Worm (Caenorhabditis elegans): ENCODE measurements around the gene fbxb-51.

The fbxb-51 gene

DNA sequence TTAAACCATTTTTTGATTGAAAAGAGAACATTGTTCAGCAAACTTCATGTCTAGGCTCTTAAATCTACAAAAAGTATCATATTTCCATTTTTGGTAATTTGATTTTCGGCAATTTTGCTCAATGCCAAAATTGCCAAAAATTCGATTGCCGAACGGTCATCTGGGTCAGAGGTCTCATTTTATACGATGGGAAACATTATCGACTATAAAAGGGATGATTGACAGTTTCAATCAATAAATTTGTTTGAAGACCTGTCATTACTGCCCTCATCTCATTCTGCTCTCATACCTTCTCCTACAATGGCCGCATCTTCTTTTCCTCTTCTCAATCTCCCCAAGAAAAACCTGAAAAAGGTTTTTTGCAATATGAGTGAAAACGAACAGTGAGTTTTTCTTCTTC, 11.4 kb downstream of the fbxb-51 start, which contains the start of gene K05F6.14:
K05F6.14 (plus strand) TSS at position 301 of the 400 bp plus-strand sequence.
- no peak for TF ChIP-seq snpc-4 (tag; optimal IDR thresholded peaks at IDR 0.05)
- no peak for TF ChIP-seq sma-9 (GFP tag; optimal IDR thresholded peaks at IDR 0.05)
- TF ChIP-seq sma-9 (tag; optimal IDR thresholded peaks at IDR 0.05): no peak
- TF ChIP-seq unc-55 (GFP tag; optimal IDR thresholded peaks at IDR 0.05): no peak
- TF ChIP-seq unc-39 (tag; optimal IDR thresholded peaks at IDR 0.05): no peak
- no peak for TF ChIP-seq crh-2 (tag; optimal IDR thresholded peaks at IDR 0.05)
- TF ChIP-seq gmeb-1 (tag; optimal IDR thresholded peaks at IDR 0.05): no peak
- no peak for TF ChIP-seq sem-4 (tag; optimal IDR thresholded peaks at IDR 0.05)
- no peak for TF ChIP-seq lin-39 (tag; optimal IDR thresholded peaks at IDR 0.05)
- no peak for TF ChIP-seq nhr-77 (tag; optimal IDR thresholded peaks at IDR 0.05)
- TF ChIP-seq blmp-1 (tag; optimal IDR thresholded peaks at IDR 0.05; ENCODE audit: insufficient read depth): no peak
- TF ChIP-seq ZK546.5 (tag; optimal IDR thresholded peaks at IDR 0.05): no peak
- TF ChIP-seq dmd-4 (tag; optimal IDR thresholded peaks at IDR 0.05): no peak
- no peak for TF ChIP-seq ztf-11 (tag; optimal IDR thresholded peaks at IDR 0.05)
- no peak for TF ChIP-seq Y55F3AM.14 (GFP tag; optimal IDR thresholded peaks at IDR 0.05)

DNA sequence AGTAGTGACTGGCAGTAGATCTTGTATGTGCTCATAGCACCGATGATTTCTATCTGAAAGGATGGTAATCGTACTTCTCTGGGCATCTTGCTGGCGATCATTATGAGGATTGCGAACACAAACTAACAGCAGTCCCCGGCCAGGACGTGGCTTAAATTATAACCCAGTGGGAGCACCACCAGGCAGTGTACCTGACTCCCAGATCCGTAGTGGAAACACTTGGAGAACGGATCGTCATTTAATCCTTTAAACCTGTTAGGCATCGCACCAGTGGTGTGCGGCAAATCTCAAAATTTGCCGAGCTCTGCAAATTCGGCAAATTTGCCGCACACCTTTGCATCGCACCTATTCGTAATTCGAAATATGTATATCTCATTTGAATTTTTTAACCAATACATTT, 17.1 kb downstream of the fbxb-51 start, which contains the start of gene K05F6.8:
K05F6.8 (minus strand) TSS at position 101 of the 400 bp plus-strand sequence.
- no peak for TF ChIP-seq aly-2 (tag; optimal IDR thresholded peaks at IDR 0.05)
- no peak for TF ChIP-seq dmd-4 (tag; optimal IDR thresholded peaks at IDR 0.05)
- no peak for TF ChIP-seq lin-39 (tag; optimal IDR thresholded peaks at IDR 0.05)
- TF ChIP-seq unc-39 (tag; optimal IDR thresholded peaks at IDR 0.05): no peak
- no peak for TF ChIP-seq nhr-237 (tag; optimal IDR thresholded peaks at IDR 0.05)
- no peak for TF ChIP-seq ama-1 (optimal IDR thresholded peaks at IDR 0.05)
- TF ChIP-seq ceh-16 (tag; optimal IDR thresholded peaks at IDR 0.05): no peak
- TF ChIP-seq sma-3 (GFP tag; optimal IDR thresholded peaks at IDR 0.05): no peak
- TF ChIP-seq blmp-1 (tag; optimal IDR thresholded peaks at IDR 0.05; ENCODE audit: insufficient read depth): no peak
- no peak for TF ChIP-seq sma-9 (GFP tag; optimal IDR thresholded peaks at IDR 0.05)
- TF ChIP-seq sma-9 (tag; optimal IDR thresholded peaks at IDR 0.05): no peak
- no peak for TF ChIP-seq mbf-1 (tag; optimal IDR thresholded peaks at IDR 0.05)
- no peak for TF ChIP-seq zag-1 (tag; optimal IDR thresholded peaks at IDR 0.05)
- no peak for TF ChIP-seq nhr-23 (tag; optimal IDR thresholded peaks at IDR 0.05)
- TF ChIP-seq egl-27 (tag; optimal IDR thresholded peaks at IDR 0.05): no peak
- TF ChIP-seq Y55F3AM.14 (GFP tag; optimal IDR thresholded peaks at IDR 0.05): no peak
- TF ChIP-seq elt-3 (tag; optimal IDR thresholded peaks at IDR 0.05): no peak
- TF ChIP-seq nhr-6 (tag; optimal IDR thresholded peaks at IDR 0.05): no peak
- no peak for TF ChIP-seq nhr-77 (tag; optimal IDR thresholded peaks at IDR 0.05)

DNA sequence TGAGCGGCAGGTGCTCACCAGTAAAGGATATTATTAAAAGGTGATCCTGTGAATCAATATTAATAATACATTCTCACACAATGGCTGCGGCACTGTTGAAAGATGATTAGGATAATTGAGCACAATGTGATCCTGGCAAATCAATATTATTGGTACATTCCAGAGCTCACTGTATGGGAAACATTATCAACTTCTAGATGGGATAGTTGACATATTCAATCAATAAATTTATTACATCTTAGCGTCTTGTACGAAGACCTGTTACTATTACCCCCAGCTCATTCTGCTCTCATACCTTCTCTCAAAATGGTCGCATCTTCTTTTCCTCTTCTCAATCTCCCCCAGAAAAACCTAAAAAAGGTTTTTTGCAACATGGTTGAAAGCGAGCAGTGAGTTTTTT, 17.7 kb downstream of the fbxb-51 start, which contains the start of gene fbxb-49:
fbxb-49 (plus strand) TSS at position 301 of the 400 bp plus-strand sequence.
- no peak for TF ChIP-seq lin-13 (GFP tag; optimal IDR thresholded peaks at IDR 0.05)
- TF ChIP-seq aly-2 (tag; optimal IDR thresholded peaks at IDR 0.05): no peak
- no peak for TF ChIP-seq ama-1 (optimal IDR thresholded peaks at IDR 0.05)
- TF ChIP-seq alr-1 (tag; optimal IDR thresholded peaks at IDR 0.05): no peak
- TF ChIP-seq dmd-4 (tag; optimal IDR thresholded peaks at IDR 0.05): no peak
- TF ChIP-seq nhr-237 (tag; optimal IDR thresholded peaks at IDR 0.05): no peak
- no peak for TF ChIP-seq gmeb-1 (tag; optimal IDR thresholded peaks at IDR 0.05)
- TF ChIP-seq ceh-16 (tag; optimal IDR thresholded peaks at IDR 0.05): no peak
- no peak for TF ChIP-seq R02D3.7 (tag; optimal IDR thresholded peaks at IDR 0.05)
- TF ChIP-seq C34F6.9 (tag; optimal IDR thresholded peaks at IDR 0.05): no peak
- TF ChIP-seq lin-11 (tag; optimal IDR thresholded peaks at IDR 0.05): no peak
- TF ChIP-seq nhr-77 (tag; optimal IDR thresholded peaks at IDR 0.05): no peak
- TF ChIP-seq unc-55 (GFP tag; optimal IDR thresholded peaks at IDR 0.05): no peak
- no peak for TF ChIP-seq mdl-1 (tag; optimal IDR thresholded peaks at IDR 0.05)
- TF ChIP-seq F13H6.1 (tag; optimal IDR thresholded peaks at IDR 0.05): no peak
- TF ChIP-seq blmp-1 (tag; optimal IDR thresholded peaks at IDR 0.05; ENCODE audit: insufficient read depth): no peak

ce11 chrII:1571032-1571431, 20.5 kb downstream of the fbxb-51 start, which contains the start of gene fbxb-46:
fbxb-46 (minus strand) TSS chrII:1571132.
- TF ChIP-seq R02D3.7 (tag; optimal IDR thresholded peaks at IDR 0.05) (no peak), lin-39 (tag; optimal IDR thresholded peaks at IDR 0.05) (no peak), Y55F3AM.14 (GFP tag; optimal IDR thresholded peaks at IDR 0.05) (no peak), C34F6.9 (tag; optimal IDR thresholded peaks at IDR 0.05) (no peak), sma-9 (GFP tag; optimal IDR thresholded peaks at IDR 0.05) (no peak), sma-9 (tag; optimal IDR thresholded peaks at IDR 0.05) (no peak), mbf-1 (tag; optimal IDR thresholded peaks at IDR 0.05) (no peak), mdl-1 (tag; optimal IDR thresholded peaks at IDR 0.05) (no peak), ceh-82 (tag; optimal IDR thresholded peaks at IDR 0.05) (no peak), blmp-1 (tag; optimal IDR thresholded peaks at IDR 0.05; ENCODE audit: insufficient read depth) (no peak), dmd-4 (tag; optimal IDR thresholded peaks at IDR 0.05) (no peak)

Measured in whole organism, L2 larva.